Fruit fly (Drosophila melanogaster): ENCODE measurements around the gene CG5863.

CG5863 gene

DNA sequence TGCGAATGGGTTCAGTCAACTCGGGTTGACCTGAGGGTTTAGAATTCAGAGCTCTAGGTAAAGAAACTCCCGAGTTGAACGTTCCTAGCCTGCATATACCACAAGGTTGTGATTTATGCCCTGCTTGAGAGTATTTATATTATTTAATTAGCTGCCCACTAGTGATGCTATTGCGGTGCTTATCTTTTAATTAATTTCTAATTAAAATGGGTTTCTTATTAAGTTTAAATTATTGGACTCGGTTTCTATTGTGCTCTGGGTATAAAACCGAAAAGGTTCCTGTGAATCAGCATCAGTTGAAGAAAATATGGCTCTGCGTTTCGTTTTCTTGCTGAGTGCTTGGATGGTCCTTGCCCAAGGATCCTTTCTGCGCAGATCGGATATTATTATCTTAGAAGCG lies 4.5 kb downstream of the CG5863 start, which contains the start of gene CG5866:
CG5866 (plus strand) TSS at position 301 of the 400 bp plus-strand sequence.
- TF ChIP-seq Snoo (tag; optimal IDR thresholded peaks at IDR 0.05) (no peak), CG8159 (tag; optimal IDR thresholded peaks at IDR 0.05) (no peak), gl (tag; optimal IDR thresholded peaks at IDR 0.05) (no peak), CG14655 (GFP tag; optimal IDR thresholded peaks at IDR 0.05) (no peak), CG34367 (tag; optimal IDR thresholded peaks at IDR 0.05) (no peak), CG8301 (tag; optimal IDR thresholded peaks at IDR 0.05) (no peak), CG9948 (tag; optimal IDR thresholded peaks at IDR 0.05) (no peak), CG10348 (GFP tag; IDR thresholded peaks at IDR 0.05) (no peak), EcR (GFP tag; optimal IDR thresholded peaks at IDR 0.05) (no peak), CG32121 (GFP tag; IDR thresholded peaks at IDR 0.05) (no peak)

dm6 chr3R:17417167-17417566 lies 6.3 kb downstream of the CG5863 start, which contains the start of gene CG33333:
Gene CG33333, plus strand, starts transcription at chr3R:17417467.
- TF ChIP-seq CG13204 (GFP tag; optimal IDR thresholded peaks at IDR 0.05) (no peak), CG8301 (tag; optimal IDR thresholded peaks at IDR 0.05) (no peak), CG14655 (GFP tag; optimal IDR thresholded peaks at IDR 0.05) (no peak), CG17806 (tag; optimal IDR thresholded peaks at IDR 0.05) (no peak), Snoo (tag; optimal IDR thresholded peaks at IDR 0.05) (no peak), CG32121 (GFP tag; IDR thresholded peaks at IDR 0.05) (no peak), Ets98B (GFP tag; IDR thresholded peaks at IDR 0.05) (no peak), CG34367 (tag; optimal IDR thresholded peaks at IDR 0.05) (no peak), CG8159 (tag; optimal IDR thresholded peaks at IDR 0.05) (no peak), fd96Ca (GFP tag; IDR thresholded peaks at IDR 0.05) (no peak), rn (GFP tag; IDR thresholded peaks at IDR 0.05) (no peak), Pif1B (GFP tag; optimal IDR thresholded peaks at IDR 0.05) (no peak), CG9948 (tag; optimal IDR thresholded peaks at IDR 0.05) (no peak), Pif1A (GFP tag; optimal IDR thresholded peaks at IDR 0.05) (no peak), EcR (GFP tag; optimal IDR thresholded peaks at IDR 0.05) (no peak)

dm6 chr3R:17418459-17418858 lies 7.6 kb downstream of the CG5863 start, which contains the start of gene CG42834:
Gene CG42834, plus strand, starts transcription at chr3R:17418759.
- TF ChIP-seq CG8301 (tag; optimal IDR thresholded peaks at IDR 0.05): no peak
- no peak for TF ChIP-seq CG32121 (GFP tag; IDR thresholded peaks at IDR 0.05)
- TF ChIP-seq Ets98B (GFP tag; IDR thresholded peaks at IDR 0.05): no peak
- no peak for TF ChIP-seq D1 (tag; optimal IDR thresholded peaks at IDR 0.05)
- TF ChIP-seq Snoo (tag; optimal IDR thresholded peaks at IDR 0.05): no peak
- no peak for TF ChIP-seq CG34367 (tag; optimal IDR thresholded peaks at IDR 0.05)
- TF ChIP-seq CG13204 (GFP tag; optimal IDR thresholded peaks at IDR 0.05): no peak
- TF ChIP-seq CG12605 (GFP tag; IDR thresholded peaks at IDR 0.05): no peak
- no peak for TF ChIP-seq CG14655 (GFP tag; optimal IDR thresholded peaks at IDR 0.05)
- TF ChIP-seq rn (GFP tag; IDR thresholded peaks at IDR 0.05): no peak
- no peak for TF ChIP-seq CG10348 (GFP tag; IDR thresholded peaks at IDR 0.05)
- TF ChIP-seq CG8159 (tag; optimal IDR thresholded peaks at IDR 0.05): no peak
- no peak for TF ChIP-seq EcR (GFP tag; optimal IDR thresholded peaks at IDR 0.05)
- TF ChIP-seq CG17806 (tag; optimal IDR thresholded peaks at IDR 0.05): no peak
- no peak for TF ChIP-seq Pif1A (GFP tag; optimal IDR thresholded peaks at IDR 0.05)

dm6 chr3R:17420338-17420737 lies 9.4 kb downstream of the CG5863 start, which contains the start of gene CG42835:
Gene CG42835, plus strand, starts transcription at chr3R:17420638.
- TF ChIP-seq Pif1B (GFP tag; optimal IDR thresholded peaks at IDR 0.05): no peak
- TF ChIP-seq CG10348 (GFP tag; IDR thresholded peaks at IDR 0.05): no peak
- TF ChIP-seq CG4496 (GFP tag; IDR thresholded peaks at IDR 0.05): no peak
- no peak for TF ChIP-seq D1 (tag; optimal IDR thresholded peaks at IDR 0.05)
- no peak for TF ChIP-seq EcR (GFP tag; optimal IDR thresholded peaks at IDR 0.05)
- no peak for TF ChIP-seq gl (tag; optimal IDR thresholded peaks at IDR 0.05)

DNA sequence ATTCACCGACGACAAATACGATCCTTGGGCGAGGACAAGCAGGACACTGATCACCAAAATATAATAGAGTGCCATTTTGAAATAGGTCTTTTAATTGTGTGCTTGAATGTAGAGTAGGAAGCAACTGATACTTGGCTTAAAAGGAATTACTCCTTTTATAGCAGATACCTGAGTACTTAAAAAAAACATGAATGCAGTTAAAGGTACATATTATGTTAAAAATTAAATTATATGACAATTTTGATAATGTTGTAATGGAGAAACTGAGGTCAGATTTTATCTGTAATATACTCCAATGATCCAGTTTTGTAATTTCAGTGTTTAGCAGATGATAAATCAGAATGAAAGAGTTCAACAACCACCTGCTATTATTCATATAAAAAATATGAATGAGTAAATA lies 11.2 kb downstream of the CG5863 start, which contains the start of gene CG14332:
CG14332 (minus strand) TSS at position 101 of the 400 bp plus-strand sequence.
- no peak for TF ChIP-seq Pif1B (GFP tag; optimal IDR thresholded peaks at IDR 0.05)
- no peak for TF ChIP-seq CG34367 (tag; optimal IDR thresholded peaks at IDR 0.05)
- no peak for TF ChIP-seq CG12605 (GFP tag; IDR thresholded peaks at IDR 0.05)
- TF ChIP-seq Pif1A (GFP tag; optimal IDR thresholded peaks at IDR 0.05): no peak
- no peak for TF ChIP-seq CG10348 (GFP tag; IDR thresholded peaks at IDR 0.05)
- TF ChIP-seq CG4496 (GFP tag; IDR thresholded peaks at IDR 0.05): no peak
- TF ChIP-seq CG8159 (tag; optimal IDR thresholded peaks at IDR 0.05): no peak
- TF ChIP-seq CG15710 (tag; optimal IDR thresholded peaks at IDR 0.05): no peak
- no peak for TF ChIP-seq CG13204 (GFP tag; optimal IDR thresholded peaks at IDR 0.05)
- no peak for TF ChIP-seq D1 (tag; optimal IDR thresholded peaks at IDR 0.05)
- TF ChIP-seq Ets98B (GFP tag; IDR thresholded peaks at IDR 0.05): no peak
- TF ChIP-seq CG17806 (tag; optimal IDR thresholded peaks at IDR 0.05): no peak
- no peak for TF ChIP-seq CG32121 (GFP tag; IDR thresholded peaks at IDR 0.05)
- TF ChIP-seq Snoo (tag; optimal IDR thresholded peaks at IDR 0.05): no peak
- TF ChIP-seq fd96Ca (GFP tag; IDR thresholded peaks at IDR 0.05): no peak

dm6 chr3R:17425417-17425915 lies 14.6 kb downstream of the CG5863 start, which contains the start of gene cysu:
Gene cysu, plus strand, starts transcription at chr3R:17425768.
- TF ChIP-seq CG34367 (tag; optimal IDR thresholded peaks at IDR 0.05): no peak
- TF ChIP-seq Pif1B (GFP tag; optimal IDR thresholded peaks at IDR 0.05): no peak
- no peak for TF ChIP-seq CG13204 (GFP tag; optimal IDR thresholded peaks at IDR 0.05)
- TF ChIP-seq Ets98B (GFP tag; IDR thresholded peaks at IDR 0.05): no peak
- no peak for TF ChIP-seq CG8301 (tag; optimal IDR thresholded peaks at IDR 0.05)
- TF ChIP-seq EcR (GFP tag; optimal IDR thresholded peaks at IDR 0.05): no peak
- no peak for TF ChIP-seq Pif1A (GFP tag; optimal IDR thresholded peaks at IDR 0.05)
- TF ChIP-seq CG8159 (tag; optimal IDR thresholded peaks at IDR 0.05): no peak
- no peak for TF ChIP-seq CG14655 (GFP tag; optimal IDR thresholded peaks at IDR 0.05)
- no peak for TF ChIP-seq CG9948 (tag; optimal IDR thresholded peaks at IDR 0.05)
- TF ChIP-seq rn (GFP tag; IDR thresholded peaks at IDR 0.05): no peak

All from whole organism, pupa.